Fruit fly (Drosophila melanogaster) S2 (cell line): ENCODE data around the gene CG42536.

Experiments
- CG8478 ChIP-seq: fragments of >200 bp; optimal IDR thresholded peaks from 2 replicates; lab custom pipeline; 2018
- CTCF ChIP-seq, 2 experiments: fragments of >200 bp; optimal IDR thresholded peaks; 2 replicates each; lab custom pipeline; 2018

DNA sequence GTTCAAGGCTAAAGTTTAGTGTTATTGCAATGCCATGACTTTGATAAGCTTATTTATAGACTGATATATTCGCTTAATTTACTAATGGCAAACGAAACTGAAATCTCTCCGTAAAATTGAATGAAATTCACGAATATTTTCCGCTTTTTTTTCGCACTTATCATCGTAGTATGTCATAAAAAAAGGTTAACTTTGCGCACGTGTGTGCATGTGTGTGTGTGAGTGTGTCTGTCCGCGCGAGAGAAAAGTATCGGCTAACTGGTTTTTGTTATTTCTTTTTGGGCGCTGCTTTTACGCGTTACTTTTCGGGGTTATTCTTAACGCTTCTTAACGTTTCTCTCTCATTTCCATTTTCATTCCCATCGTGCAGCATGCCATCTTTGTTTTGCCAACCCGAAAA, 47.9 kb upstream of the CG42536 start:
- TF ChIP-seq CG8478 (lab: Kevin White, UChicago), result no peak
- TF ChIP-seq CTCF (optimal IDR thresholded peaks at IDR 0.05; lab: Kevin White, UChicago), result no peak
